Fruit fly (Drosophila melanogaster): ENCODE data around the gene Rab11.

Rab11 gene

DNA sequence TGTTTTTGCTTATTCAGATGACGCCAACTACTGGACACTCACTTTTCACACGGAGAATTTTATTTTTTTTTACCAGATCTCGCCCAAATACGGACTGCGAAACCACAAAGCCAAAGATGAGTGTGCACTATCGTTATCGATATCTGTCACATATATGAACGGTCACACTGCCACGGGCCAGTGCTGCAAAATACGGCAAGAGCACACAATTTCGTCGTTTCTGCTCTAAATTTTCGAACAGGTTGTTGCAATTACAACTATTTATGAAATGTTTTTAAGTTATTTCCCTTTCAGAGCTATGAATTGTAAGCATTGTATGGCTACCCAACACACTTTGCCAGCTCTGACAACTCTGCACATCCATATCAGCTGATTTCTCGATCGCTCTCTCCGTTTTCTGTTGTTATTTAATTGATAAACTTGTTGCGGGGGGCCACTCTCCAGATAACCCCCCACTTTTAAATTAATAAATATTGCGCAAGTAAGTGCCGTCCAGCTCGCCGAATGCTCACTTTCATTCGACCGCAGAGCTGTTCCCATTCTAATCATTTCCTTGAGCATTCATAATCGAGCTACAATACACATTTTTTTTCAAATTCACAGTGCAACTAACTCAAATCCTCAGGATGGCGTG, 16.3 kb downstream of the Rab11 start, which contains the start of the genes slmb and CG5793 (continued):
- TF ChIP-seq CG10209 (GFP tag; optimal IDR thresholded peaks at IDR 0.05): peak; percentile 31
- no peak for TF ChIP-seq danr (GFP tag; IDR thresholded peaks at IDR 0.05)
- no peak for TF ChIP-seq z (GFP tag; IDR thresholded peaks at IDR 0.05)
- peak; percentile 9 for TF ChIP-seq luna (GFP tag; optimal IDR thresholded peaks at IDR 0.05)
- TF ChIP-seq sima (GFP tag; optimal IDR thresholded peaks at IDR 0.05): peak; percentile 16
- TF ChIP-seq CG12104 (GFP tag; optimal IDR thresholded peaks at IDR 0.05): no peak
- no peak for TF ChIP-seq mld (GFP tag; IDR thresholded peaks at IDR 0.05; ENCODE audit: partially characterized antibody)
- TF ChIP-seq ssp (GFP tag; IDR thresholded peaks at IDR 0.05): no peak; the same call in 1 of the 2 replicates
- peak; percentile 18 for TF ChIP-seq Hr3 (GFP tag; optimal IDR thresholded peaks at IDR 0.05)
- no peak for TF ChIP-seq CG16779 (GFP tag; IDR thresholded peaks at IDR 0.05)
- TF ChIP-seq CG8944 (GFP tag; optimal IDR thresholded peaks at IDR 0.05): peak; percentile 54
- no peak for TF ChIP-seq ham (GFP tag; IDR thresholded peaks at IDR 0.05)
- TF ChIP-seq ewg (GFP tag; optimal IDR thresholded peaks at IDR 0.05): no peak
- TF ChIP-seq CG4424 (GFP tag; optimal IDR thresholded peaks at IDR 0.05): peak; percentile 56
- peak; percentile 44 for TF ChIP-seq chn (GFP tag; optimal IDR thresholded peaks at IDR 0.05)
- peak; percentile 32 for TF ChIP-seq CG4820 (GFP tag; optimal IDR thresholded peaks at IDR 0.05)
- TF ChIP-seq vnd (GFP tag; IDR thresholded peaks at IDR 0.05; ENCODE audit: partially characterized antibody): 0 out of 3 replicates have a peak, but pooled peaks have one; percentile 53
- no peak for TF ChIP-seq CG3407 (GFP tag; optimal IDR thresholded peaks at IDR 0.05)
- no peak for TF ChIP-seq vfl (GFP tag; optimal IDR thresholded peaks at IDR 0.05)
- TF ChIP-seq CG18476 (GFP tag; optimal IDR thresholded peaks at IDR 0.05): no peak
- no peak for TF ChIP-seq CG7987 (GFP tag; optimal IDR thresholded peaks at IDR 0.05)
- TF ChIP-seq Hr78 (GFP tag; optimal IDR thresholded peaks at IDR 0.05): no peak
- peak; percentile 60 for TF ChIP-seq Antp (GFP tag; optimal IDR thresholded peaks at IDR 0.05)
- peak; percentile 15 for TF ChIP-seq Max (GFP tag; optimal IDR thresholded peaks at IDR 0.05)
- no peak for TF ChIP-seq org-1 (GFP tag; optimal IDR thresholded peaks at IDR 0.05)
- no peak for TF ChIP-seq CG18619 (GFP tag; optimal IDR thresholded peaks at IDR 0.05)
- TF ChIP-seq CoRest (tag; optimal IDR thresholded peaks at IDR 0.05): peak; percentile 20
- TF ChIP-seq pfk (GFP tag; optimal IDR thresholded peaks at IDR 0.05): no peak
- TF ChIP-seq dmrt99B (tag; optimal IDR thresholded peaks at IDR 0.05): no peak
- peak; percentile 53 for TF ChIP-seq bcd (GFP tag; optimal IDR thresholded peaks at IDR 0.05)
- peak; percentile 80 for TF ChIP-seq MBD-R2 (GFP tag; IDR thresholded peaks at IDR 0.05)
- TF ChIP-seq Eip74EF (GFP tag; optimal IDR thresholded peaks at IDR 0.05): no peak
- TF ChIP-seq CG9727 (GFP tag; optimal IDR thresholded peaks at IDR 0.05): peak; percentile 49
- no peak for TF ChIP-seq gcm2 (GFP tag; optimal IDR thresholded peaks at IDR 0.05)
- peak; percentile 73 for TF ChIP-seq kay (GFP tag; optimal IDR thresholded peaks at IDR 0.05)
- peak; percentile 1 for TF ChIP-seq tx (GFP tag; optimal IDR thresholded peaks at IDR 0.05)
- TF ChIP-seq crc (GFP tag; optimal IDR thresholded peaks at IDR 0.05): peak; percentile 23
- TF ChIP-seq CG9932 (GFP tag; IDR thresholded peaks at IDR 0.05): peak; percentile 74
- peak; percentile 57; the same call in 2 of the 3 replicates for TF ChIP-seq Dbx (GFP tag; IDR thresholded peaks at IDR 0.05)
- no peak for TF ChIP-seq zen2 (GFP tag; IDR thresholded peaks at IDR 0.05; ENCODE audit: partially characterized antibody)
- TF ChIP-seq GATAe (GFP tag; conservative IDR thresholded peaks at IDR 0.05): peak; percentile 62; the same call in 1 of the 2 replicates
- TF ChIP-seq sd (tag; optimal IDR thresholded peaks at IDR 0.05): no peak
- peak; percentile 100 for TF ChIP-seq sug (tag; optimal IDR thresholded peaks at IDR 0.05)
- TF ChIP-seq stc (GFP tag; IDR thresholded peaks at IDR 0.05): no peak
- peak; percentile 84 for TF ChIP-seq stwl (tag; optimal IDR thresholded peaks at IDR 0.05)
- no peak for TF ChIP-seq CG13894 (tag; optimal IDR thresholded peaks at IDR 0.05)
- TF ChIP-seq CG7745 (tag; optimal IDR thresholded peaks at IDR 0.05): no peak
- no peak for TF ChIP-seq CG17568 (GFP tag; optimal IDR thresholded peaks at IDR 0.05)
- TF ChIP-seq CG5953 (GFP tag; IDR thresholded peaks at IDR 0.05): no peak

Data from whole organism, embryonic.